Worm (Caenorhabditis elegans): ENCODE results near the gene T20B3.1.

DNA sequence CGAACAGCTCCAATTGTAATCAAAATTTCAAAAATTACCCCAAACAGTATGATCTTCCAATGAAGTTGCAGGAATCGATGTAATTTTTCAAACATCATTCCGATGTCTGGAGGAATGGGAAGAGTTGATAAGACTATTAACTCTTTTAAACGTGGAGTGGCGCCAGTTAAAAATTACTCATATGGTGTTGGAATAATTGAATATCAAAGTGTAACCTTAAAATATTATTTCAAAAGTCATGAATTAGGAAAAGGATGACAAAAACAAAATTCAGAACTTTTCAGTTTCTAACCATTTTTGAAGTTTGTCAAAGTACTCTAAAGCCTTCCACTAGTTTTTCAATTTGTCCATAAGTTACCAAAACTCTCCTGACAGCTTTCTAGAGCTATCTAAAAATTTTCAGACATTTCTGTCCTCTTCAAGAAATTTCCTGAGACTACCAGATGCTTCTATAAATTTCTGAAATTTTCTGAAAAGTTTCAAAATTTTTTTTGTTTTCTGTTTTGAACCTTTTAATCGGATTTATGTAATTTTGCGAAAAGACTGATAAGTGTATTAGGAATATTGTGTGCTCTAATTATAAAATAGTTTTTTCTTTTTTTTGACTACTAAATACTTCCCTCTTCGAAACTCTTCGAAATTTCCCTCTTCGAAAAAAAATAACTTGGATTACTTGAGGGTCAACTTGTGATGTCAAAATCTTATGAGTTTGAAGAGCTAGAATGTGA, 38.8 kb downstream of the T20B3.1 start, which contains the start of the genes clec-35 and clec-27:
- TF ChIP-seq blmp-1 (tag; optimal IDR thresholded peaks at IDR 0.05) (no peak), nhr-12 (tag; optimal IDR thresholded peaks at IDR 0.05) (no peak), unc-62 (GFP tag; optimal IDR thresholded peaks at IDR 0.05) (no peak), nhr-237 (tag; optimal IDR thresholded peaks at IDR 0.05) (no peak), sptf-1 (tag; optimal IDR thresholded peaks at IDR 0.05) (no peak), unc-39 (tag; optimal IDR thresholded peaks at IDR 0.05) (no peak), nhr-28 (tag; optimal IDR thresholded peaks at IDR 0.05) (no peak), pha-4 (tag; optimal IDR thresholded peaks at IDR 0.05) (no peak)

All from whole organism, mixed stage, embryonic.